Worm (Caenorhabditis elegans) whole organism, late embryonic: ENCODE results near the gene srxa-9.
A peak's percentile ranks its signal among the peaks of the same experiment; 100 is the strongest.

Experiments
- C38D4.7 ChIP-seq: fragments of 200-800 bp; sonication (Bioruptor generic); optimal IDR thresholded peaks from 2 replicates; lab custom pipeline; 2018; ENCODE audit warnings: mild to moderate bottlenecking, missing genetic modification characterization, moderate library complexity, missing compliant biosample characterization
- F13H6.1 ChIP-seq: sonication (generic microtip); optimal IDR thresholded peaks from 2 replicates; lab custom pipeline; 2016; ENCODE audit warnings: missing genetic modification characterization, missing compliant biosample characterization
- K02D7.2 ChIP-seq: sonication (generic microtip); optimal IDR thresholded peaks from 2 replicates; lab custom pipeline; 2017; ENCODE audit warnings: mild to moderate bottlenecking, missing genetic modification characterization, missing compliant biosample characterization
- K09A11.1 ChIP-seq: sonication (generic microtip); optimal IDR thresholded peaks from 2 replicates; lab custom pipeline; 2017; ENCODE audit warnings: antibody characterized with exemption, mild to moderate bottlenecking, missing genetic modification characterization, missing compliant biosample characterization; ENCODE audit not compliant: insufficient read depth
- T23F11.4 ChIP-seq: fragments of 200-800 bp; sonication (Bioruptor generic); optimal IDR thresholded peaks from 2 replicates; lab custom pipeline; 2018; ENCODE audit warnings: mild to moderate bottlenecking, missing genetic modification characterization, missing compliant biosample characterization
- ahr-1 ChIP-seq: sonication (generic microtip); optimal IDR thresholded peaks from 2 replicates; lab custom pipeline; 2016; ENCODE audit warnings: missing genetic modification characterization, missing compliant biosample characterization
- ceh-14 ChIP-seq: sonication (generic microtip); optimal IDR thresholded peaks from 2 replicates; lab custom pipeline; 2016; ENCODE audit warnings: missing genotype, missing genetic modification characterization, missing compliant biosample characterization
- ceh-18 ChIP-seq: sonication (generic microtip); optimal IDR thresholded peaks from 2 replicates; lab custom pipeline; 2016; ENCODE audit warnings: missing genetic modification characterization, missing compliant biosample characterization
- ceh-19 ChIP-seq: fragments of 200-800 bp; sonication (Bioruptor generic); optimal IDR thresholded peaks from 2 replicates; lab custom pipeline; 2018; ENCODE audit warnings: mild to moderate bottlenecking, missing genetic modification characterization, missing compliant biosample characterization
- ceh-2 ChIP-seq: sonication (generic microtip); optimal IDR thresholded peaks from 2 replicates; lab custom pipeline; 2016; ENCODE audit warnings: missing genotype, missing genetic modification characterization, missing compliant biosample characterization
- ceh-22 ChIP-seq: sonication (generic microtip); optimal IDR thresholded peaks from 2 replicates; lab custom pipeline; 2017; ENCODE audit warnings: missing biosample characterization, missing genetic modification characterization
- ceh-24 ChIP-seq: sonication (generic microtip); optimal IDR thresholded peaks from 2 replicates; lab custom pipeline; 2016; ENCODE audit warnings: mild to moderate bottlenecking, missing genetic modification characterization, missing compliant biosample characterization
- ceh-30 ChIP-seq: fragments of 150-350 bp; optimal IDR thresholded peaks from 2 replicates; lab custom pipeline; 2014; ENCODE audit warnings: missing biosample characterization, missing genetic modification characterization
- ceh-31 ChIP-seq: sonication (generic microtip); optimal IDR thresholded peaks from 2 replicates; lab custom pipeline; 2016; ENCODE audit warnings: missing genetic modification characterization, missing compliant biosample characterization
- ceh-34 ChIP-seq: sonication (generic microtip); optimal IDR thresholded peaks from 2 replicates; lab custom pipeline; 2016; ENCODE audit warnings: mild to moderate bottlenecking, missing genetic modification characterization, missing compliant biosample characterization
- ceh-48 ChIP-seq: sonication (generic microtip); optimal IDR thresholded peaks from 2 replicates; lab custom pipeline; 2016; ENCODE audit warnings: missing genetic modification characterization, inconsistent platforms, missing compliant biosample characterization
- ceh-9 ChIP-seq: sonication (generic microtip); optimal IDR thresholded peaks from 2 replicates; lab custom pipeline; 2016; ENCODE audit warnings: mild to moderate bottlenecking, missing genetic modification characterization, inconsistent platforms, missing compliant biosample characterization
- che-1 ChIP-seq: sonication (generic microtip); optimal IDR thresholded peaks from 2 replicates; lab custom pipeline; 2016; ENCODE audit warnings: mild to moderate bottlenecking, missing genetic modification characterization, missing compliant biosample characterization
- dmd-4 ChIP-seq: sonication (generic microtip); optimal IDR thresholded peaks from 2 replicates; lab custom pipeline; 2016; ENCODE audit warnings: borderline replicate concordance, missing genetic modification characterization, missing compliant biosample characterization
- ets-4 ChIP-seq: sonication (generic microtip); optimal IDR thresholded peaks from 2 replicates; lab custom pipeline; 2016; ENCODE audit warnings: missing genetic modification characterization, missing compliant biosample characterization
- fax-1 ChIP-seq: sonication (generic microtip); optimal IDR thresholded peaks from 2 replicates; lab custom pipeline; 2016; ENCODE audit warnings: missing genotype, missing genetic modification characterization, missing compliant biosample characterization
- fkh-6 ChIP-seq: sonication (generic microtip); optimal IDR thresholded peaks from 2 replicates; lab custom pipeline; 2016; ENCODE audit warnings: missing genetic modification characterization, missing compliant biosample characterization
- hlh-30 ChIP-seq: sonication (generic microtip); optimal IDR thresholded peaks from 2 replicates; lab custom pipeline; 2017; ENCODE audit warnings: antibody characterized with exemption, missing genetic modification characterization, missing compliant biosample characterization; ENCODE audit not compliant: insufficient read depth
- hlh-6 ChIP-seq: sonication (generic microtip); optimal IDR thresholded peaks from 2 replicates; lab custom pipeline; 2016; ENCODE audit warnings: missing genotype, missing genetic modification characterization, missing compliant biosample characterization
- hlh-8 ChIP-seq: sonication (generic microtip); optimal IDR thresholded peaks from 2 replicates; lab custom pipeline; 2016; ENCODE audit warnings: missing genotype, missing genetic modification characterization, missing compliant biosample characterization
- lim-6 ChIP-seq: sonication (generic microtip); optimal IDR thresholded peaks from 2 replicates; lab custom pipeline; 2016; ENCODE audit warnings: missing genetic modification characterization, missing compliant biosample characterization
- mec-3 ChIP-seq: sonication (generic microtip); optimal IDR thresholded peaks from 2 replicates; lab custom pipeline; 2016; ENCODE audit warnings: borderline replicate concordance, missing genetic modification characterization, missing compliant biosample characterization
- nhr-11 ChIP-seq: fragments of 150-350 bp; optimal IDR thresholded peaks from 2 replicates; lab custom pipeline; 2014; ENCODE audit warnings: missing biosample characterization, missing genetic modification characterization
- nhr-232 ChIP-seq: sonication (generic microtip); optimal IDR thresholded peaks from 2 replicates; lab custom pipeline; 2016; ENCODE audit warnings: missing genetic modification characterization, missing compliant biosample characterization
- pag-3 ChIP-seq: sonication (generic microtip); optimal IDR thresholded peaks from 2 replicates; lab custom pipeline; 2016; ENCODE audit warnings: missing compliant biosample characterization, missing genetic modification characterization, borderline replicate concordance
- pat-9 ChIP-seq: fragments of 200-800 bp; sonication (Bioruptor generic); optimal IDR thresholded peaks from 2 replicates; lab custom pipeline; 2018; ENCODE audit warnings: mild to moderate bottlenecking, missing genetic modification characterization, moderate library complexity, missing compliant biosample characterization
- pax-1 ChIP-seq: fragments of 150-350 bp; optimal IDR thresholded peaks from 2 replicates; lab custom pipeline; 2014; ENCODE audit warnings: missing biosample characterization, missing genetic modification characterization
- pha-2 ChIP-seq: sonication (generic microtip); optimal IDR thresholded peaks from 2 replicates; lab custom pipeline; 2017; ENCODE audit warnings: mild to moderate bottlenecking, missing genetic modification characterization, missing compliant biosample characterization
- pros-1 ChIP-seq: fragments of 150-350 bp; optimal IDR thresholded peaks from 2 replicates; lab custom pipeline; 2014; ENCODE audit warnings: missing biosample characterization, missing genetic modification reagents, missing genetic modification characterization
- ref-2 ChIP-seq: sonication (generic microtip); optimal IDR thresholded peaks from 2 replicates; lab custom pipeline; 2016; ENCODE audit warnings: missing genetic modification characterization, missing compliant biosample characterization
- sox-4 ChIP-seq: sonication (generic microtip); optimal IDR thresholded peaks from 2 replicates; lab custom pipeline; 2017; ENCODE audit warnings: mild to moderate bottlenecking, missing genetic modification characterization, inconsistent platforms, missing compliant biosample characterization
- syd-9 ChIP-seq: sonication (generic microtip); optimal IDR thresholded peaks from 2 replicates; lab custom pipeline; 2016; ENCODE audit warnings: mild to moderate bottlenecking, missing genetic modification characterization, moderate library complexity, missing compliant biosample characterization
- tbx-2 ChIP-seq: sonication (generic microtip); optimal IDR thresholded peaks from 2 replicates; lab custom pipeline; 2016; ENCODE audit warnings: missing genetic modification characterization, missing compliant biosample characterization
- unc-3 ChIP-seq, 2 experiments: fragments of 200-800 bp in 1 of 2; sonication (Bioruptor generic) in 1 of 2; sonication (generic microtip) in 1 of 2; conservative IDR thresholded peaks in 1 of 2; optimal IDR thresholded peaks in 1 of 2; 2 replicates each; pipeline versions ENCODE4 v1.3.6 to Lab custom; 2016 to 2022; ENCODE audit warnings: missing compliant biosample characterization in 2 of 2, missing genetic modification characterization in 2 of 2, missing genetic modification reagents in 1 of 2
- unc-55 ChIP-seq: sonication (generic microtip); optimal IDR thresholded peaks from 2 replicates; lab custom pipeline; 2017; ENCODE audit warnings: missing biosample characterization, missing genetic modification reagents, missing genetic modification characterization
- ztf-16 ChIP-seq: sonication (generic microtip); optimal IDR thresholded peaks from 2 replicates; lab custom pipeline; 2017; ENCODE audit warnings: missing genetic modification characterization, missing compliant biosample characterization

The srxa-9 gene

ce11 chrX:15741852-15742251 is 5.0 kb upstream of the srxa-9 start (continued):
- TF ChIP-seq ceh-24 (tag; lab: Kevin White, UChicago) (peak; percentile 71), T23F11.4 (GFP tag; lab: Kevin White, UChicago) (peak; percentile 90), K09A11.1 (tag; lab: Kevin White, UChicago) (peak; percentile 28), pag-3 (tag; lab: Kevin White, UChicago) (peak; percentile 53), ceh-30 (tag; lab: Kevin White, UChicago) (peak; percentile 39), ceh-14 (tag; lab: Kevin White, UChicago) (peak; percentile 84), nhr-11 (tag; lab: Kevin White, UChicago) (no peak), che-1 (peak; percentile 91), pax-1 (tag; lab: Kevin White, UChicago) (no peak), F13H6.1 (peak; percentile 80), K02D7.2 (tag; lab: Kevin White, UChicago) (peak; percentile 86), hlh-30 (tag; lab: Kevin White, UChicago) (peak; percentile 55), C38D4.7 (peak; percentile 85), ceh-2 (tag; lab: Kevin White, UChicago) (peak; percentile 79), ref-2 (tag; lab: Kevin White, UChicago) (peak; percentile 88), ceh-31 (tag; lab: Kevin White, UChicago) (peak; percentile 81), pros-1 (tag; lab: Kevin White, UChicago) (no peak), hlh-8 (tag; lab: Kevin White, UChicago) (peak; percentile 77), syd-9 (tag; lab: Kevin White, UChicago) (peak; percentile 77), ets-4 (tag; lab: Kevin White, UChicago) (peak; percentile 48), ceh-48 (tag; lab: Kevin White, UChicago) (peak; percentile 78), ahr-1 (tag; lab: Kevin White, UChicago) (peak; percentile 72), pha-2 (tag; lab: Kevin White, UChicago) (peak; percentile 82), tbx-2 (tag; lab: Kevin White, UChicago) (peak; percentile 86), unc-3 (GFP tag; conservative IDR thresholded peaks at IDR 0.05; lab: Robert Waterston, UW) (peak; percentile 92), unc-3 (tag; optimal IDR thresholded peaks at IDR 0.05; lab: Kevin White, UChicago) (peak; percentile 88), mec-3 (tag; lab: Kevin White, UChicago) (no peak), fax-1 (tag; lab: Kevin White, UChicago) (peak; percentile 80), dmd-4 (peak; percentile 58), unc-55 (GFP tag; lab: Kevin White, UChicago) (no peak), ceh-19 (GFP tag; lab: Kevin White, UChicago) (peak; percentile 91), ceh-9 (tag; lab: Kevin White, UChicago) (peak; percentile 67), ceh-18 (tag; lab: Kevin White, UChicago) (peak; percentile 87), ztf-16 (tag; lab: Kevin White, UChicago) (peak; percentile 92), ceh-34 (peak; percentile 86)

ce11 chrX:15742310-15742709 is 4.5 kb upstream of the srxa-9 start, which contains the start of gene nhr-255:
TSS of gene nhr-255 (plus strand) at chrX:15742610.
- TF ChIP-seq che-1 (no peak), nhr-232 (tag; lab: Kevin White, UChicago) (no peak), pat-9 (tag; lab: Kevin White, UChicago) (no peak), ceh-2 (tag; lab: Kevin White, UChicago) (no peak), fkh-6 (no peak), unc-3 (GFP tag; conservative IDR thresholded peaks at IDR 0.05; lab: Robert Waterston, UW) (no peak), unc-3 (tag; optimal IDR thresholded peaks at IDR 0.05; lab: Kevin White, UChicago) (no peak), ceh-22 (tag; lab: Kevin White, UChicago) (no peak)

DNA sequence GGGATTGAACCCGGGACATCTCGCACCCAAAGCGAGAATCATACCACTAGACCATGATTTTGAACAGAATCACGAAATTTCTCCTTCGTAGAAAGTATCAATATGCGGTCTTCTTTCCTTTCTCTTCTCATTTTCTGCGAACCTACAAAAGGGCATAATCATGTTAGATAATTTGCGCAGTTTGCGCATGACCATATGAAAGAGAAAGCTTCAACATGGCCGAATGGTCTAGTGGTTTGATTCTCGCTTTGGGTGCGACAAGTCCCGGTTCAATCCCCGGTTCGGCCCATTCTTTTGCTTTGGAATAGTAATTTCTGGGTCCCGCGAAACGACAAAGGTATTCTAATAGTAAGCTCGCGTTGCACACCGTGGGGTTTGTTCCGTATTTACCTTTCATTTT is 1.0 kb downstream of the srxa-9 start:
- TF ChIP-seq ceh-31 (tag; lab: Kevin White, UChicago) (no peak), K02D7.2 (tag; lab: Kevin White, UChicago) (no peak), hlh-6 (no peak), syd-9 (tag; lab: Kevin White, UChicago) (no peak), ets-4 (tag; lab: Kevin White, UChicago) (no peak), sox-4 (no peak), lim-6 (tag; lab: Kevin White, UChicago) (no peak), fax-1 (tag; lab: Kevin White, UChicago) (no peak), unc-55 (GFP tag; lab: Kevin White, UChicago) (no peak), dmd-4 (no peak), pat-9 (tag; lab: Kevin White, UChicago) (no peak)
